Worm (Caenorhabditis elegans) whole organism, young adult: Measurements from ENCODE around the gene rho-1.

Source experiments
- D2030.7 ChIP-seq: fragments of 200-800 bp; sonication (Bioruptor generic); IDR thresholded peaks from 2 replicates; pipeline ENCODE4 v1.3.6; 2022; ENCODE audit warnings: missing genetic modification reagents, missing genetic modification characterization, missing compliant biosample characterization
- F33H1.4 ChIP-seq: fragments of 200-800 bp; sonication (Bioruptor generic); IDR thresholded peaks from 2 replicates; pipeline ENCODE4 v1.3.6; 2022; ENCODE audit warnings: missing genetic modification reagents, missing genetic modification characterization, missing compliant biosample characterization
- F37B4.10 ChIP-seq: fragments of 200-800 bp; sonication (Bioruptor generic); IDR thresholded peaks from 2 replicates; pipeline ENCODE4 v1.3.6; 2022; ENCODE audit warnings: missing genetic modification characterization, missing compliant biosample characterization
- Y53F4B.3 ChIP-seq: fragments of 200-800 bp; sonication (Bioruptor generic); IDR thresholded peaks from 2 replicates; pipeline ENCODE4 v1.3.6; 2022; ENCODE audit warnings: missing genetic modification reagents, missing genetic modification characterization, missing compliant biosample characterization
- Y53G8AR.9 ChIP-seq: fragments of 200-800 bp; sonication (Bioruptor generic); conservative IDR thresholded peaks from 2 replicates; pipeline ENCODE4 v1.3.6; 2022; ENCODE audit warnings: missing genetic modification reagents, missing genetic modification characterization, missing compliant biosample characterization
- Y79H2A.3 ChIP-seq: fragments of 200-800 bp; sonication (Bioruptor generic); conservative IDR thresholded peaks from 2 replicates; pipeline ENCODE4 v1.3.6; 2022; ENCODE audit warnings: missing genetic modification reagents, missing genetic modification characterization, missing compliant biosample characterization
- Y95B8A.8 ChIP-seq: fragments of 200-800 bp; sonication (Bioruptor generic); IDR thresholded peaks from 2 replicates; pipeline ENCODE4 v1.3.6; 2022; ENCODE audit warnings: missing genetic modification reagents, missing genetic modification characterization, missing compliant biosample characterization
- akir-1 ChIP-seq: fragments of 200-800 bp; sonication (Bioruptor generic); optimal IDR thresholded peaks from 2 replicates; lab custom pipeline; 2018; ENCODE audit warnings: mild to moderate bottlenecking, missing genetic modification characterization, moderate library complexity, missing compliant biosample characterization
- athp-1 ChIP-seq: sonication (generic microtip); optimal IDR thresholded peaks from 2 replicates; lab custom pipeline; 2017; ENCODE audit warnings: mild to moderate bottlenecking, missing genetic modification characterization, missing compliant biosample characterization
- attf-6 ChIP-seq: fragments of 200-800 bp; sonication (Bioruptor generic); IDR thresholded peaks from 2 replicates; pipeline ENCODE4 v1.3.6; 2022; ENCODE audit warnings: missing genetic modification reagents, missing genetic modification characterization, missing compliant biosample characterization
- bed-1 ChIP-seq: fragments of 200-800 bp; sonication (Bioruptor generic); IDR thresholded peaks from 2 replicates; pipeline ENCODE4 v1.3.6; 2022; ENCODE audit warnings: missing genetic modification reagents, missing genetic modification characterization, missing compliant biosample characterization
- bed-2 ChIP-seq: fragments of 200-800 bp; sonication (Bioruptor generic); IDR thresholded peaks from 2 replicates; pipeline ENCODE4 v1.3.6; 2022; ENCODE audit warnings: missing genetic modification reagents, missing genetic modification characterization, missing compliant biosample characterization
- cebp-1 ChIP-seq, 2 experiments: fragments of 200-800 bp in 1 of 2; sonication (Bioruptor generic) in 1 of 2; sonication (generic microtip) in 1 of 2; IDR thresholded peaks in 1 of 2; optimal IDR thresholded peaks in 1 of 2; 2 replicates each; pipeline versions ENCODE4 v1.3.6 to Lab custom; 2017 to 2022; ENCODE audit warnings: missing compliant biosample characterization in 2 of 2, missing genetic modification characterization in 2 of 2, mild to moderate bottlenecking in 1 of 2, missing genetic modification reagents in 1 of 2, moderate library complexity in 1 of 2
- cebp-2 ChIP-seq: fragments of 200-800 bp; sonication (Bioruptor generic); IDR thresholded peaks from 2 replicates; pipeline ENCODE4 v1.3.6; 2022; ENCODE audit warnings: missing genetic modification characterization, missing compliant biosample characterization
- ceh-100 ChIP-seq: fragments of 200-800 bp; sonication (Bioruptor generic); IDR thresholded peaks from 2 replicates; pipeline ENCODE4 v1.3.6; 2022; ENCODE audit warnings: missing genetic modification reagents, missing genetic modification characterization, missing compliant biosample characterization
- ceh-27 ChIP-seq: fragments of 200-800 bp; sonication (Bioruptor generic); optimal IDR thresholded peaks from 2 replicates; lab custom pipeline; 2018; ENCODE audit warnings: mild to moderate bottlenecking, missing genetic modification characterization, moderate library complexity, missing compliant biosample characterization
- ceh-40 ChIP-seq: fragments of 200-800 bp; sonication (Bioruptor generic); IDR thresholded peaks from 2 replicates; pipeline ENCODE4 v1.3.6; 2022; ENCODE audit warnings: missing genetic modification characterization, missing compliant biosample characterization
- die-1 ChIP-seq: sonication (generic microtip); optimal IDR thresholded peaks from 2 replicates; lab custom pipeline; 2016; ENCODE audit warnings: missing genotype, mild to moderate bottlenecking, missing genetic modification characterization, missing compliant biosample characterization
- dpff-1 ChIP-seq: sonication (generic microtip); optimal IDR thresholded peaks from 2 replicates; lab custom pipeline; 2017; ENCODE audit warnings: mild to moderate bottlenecking, missing genetic modification characterization, missing compliant biosample characterization
- efl-1 ChIP-seq: fragments of 150-350 bp; optimal IDR thresholded peaks from 2 replicates; lab custom pipeline; 2014; ENCODE audit warnings: missing biosample characterization, missing genetic modification reagents, missing genetic modification characterization
- hlh-12 ChIP-seq: sonication (generic microtip); optimal IDR thresholded peaks from 2 replicates; lab custom pipeline; 2016; ENCODE audit warnings: missing genetic modification characterization, missing compliant biosample characterization
- hlh-26 ChIP-seq: fragments of 200-800 bp; sonication (Bioruptor generic); conservative IDR thresholded peaks from 2 replicates; pipeline ENCODE4 v1.3.6; 2022; ENCODE audit warnings: missing genetic modification reagents, missing genetic modification characterization, missing compliant biosample characterization
- lag-1 ChIP-seq: fragments of 200-800 bp; sonication (Bioruptor generic); IDR thresholded peaks from 2 replicates; pipeline ENCODE4 v1.3.6; 2022; ENCODE audit warnings: missing genetic modification reagents, missing genetic modification characterization, missing compliant biosample characterization
- lsl-1 ChIP-seq: fragments of 200-800 bp; sonication (Bioruptor generic); optimal IDR thresholded peaks from 2 replicates; lab custom pipeline; 2018; ENCODE audit warnings: mild to moderate bottlenecking, missing genetic modification characterization, moderate library complexity, missing compliant biosample characterization
- madf-3 ChIP-seq: fragments of 200-800 bp; sonication (Bioruptor generic); IDR thresholded peaks from 2 replicates; pipeline ENCODE4 v1.3.6; 2022; ENCODE audit warnings: missing genetic modification reagents, missing genetic modification characterization, missing compliant biosample characterization
- madf-6 ChIP-seq: fragments of 200-800 bp; sonication (Bioruptor generic); IDR thresholded peaks from 2 replicates; pipeline ENCODE4 v1.3.6; 2022; ENCODE audit warnings: missing genetic modification reagents, missing genetic modification characterization, missing compliant biosample characterization
- madf-8 ChIP-seq: fragments of 200-800 bp; sonication (Bioruptor generic); conservative IDR thresholded peaks from 2 replicates; pipeline ENCODE4 v1.3.6; 2022; ENCODE audit warnings: missing genetic modification reagents, missing genetic modification characterization, missing compliant biosample characterization
- mcd-1 ChIP-seq: fragments of 200-800 bp; sonication (Bioruptor generic); IDR thresholded peaks from 2 replicates; pipeline ENCODE4 v1.3.6; 2022; ENCODE audit warnings: missing genetic modification reagents, missing genetic modification characterization, missing compliant biosample characterization
- nfya-1 ChIP-seq: sonication (generic microtip); optimal IDR thresholded peaks from 2 replicates; lab custom pipeline; 2017; ENCODE audit warnings: antibody characterized with exemption, missing compliant biosample characterization, missing genetic modification characterization, borderline replicate concordance; ENCODE audit not compliant: insufficient read depth
- nhr-27 ChIP-seq: fragments of 200-800 bp; sonication (Bioruptor generic); optimal IDR thresholded peaks from 2 replicates; lab custom pipeline; 2018; ENCODE audit warnings: mild to moderate bottlenecking, missing genetic modification characterization, moderate library complexity, missing compliant biosample characterization
- rcor-1 ChIP-seq: fragments of 200-800 bp; sonication (Bioruptor generic); IDR thresholded peaks from 2 replicates; pipeline ENCODE4 v1.3.6; 2022; ENCODE audit warnings: missing genetic modification reagents, missing genetic modification characterization, missing compliant biosample characterization
- repo-1 ChIP-seq: sonication (generic microtip); optimal IDR thresholded peaks from 2 replicates; lab custom pipeline; 2017; ENCODE audit warnings: mild to moderate bottlenecking, missing genetic modification characterization, missing compliant biosample characterization
- snpc-1.3 ChIP-seq: sonication (generic microtip); optimal IDR thresholded peaks from 2 replicates; lab custom pipeline; 2017; ENCODE audit warnings: missing genetic modification characterization, mild to moderate bottlenecking, missing compliant biosample characterization, antibody characterized with exemption, moderate library complexity, missing genotype, missing genetic modification reagents; ENCODE audit not compliant: insufficient read depth
- snpc-3.4 ChIP-seq: sonication (generic microtip); optimal IDR thresholded peaks from 2 replicates; lab custom pipeline; 2017; ENCODE audit warnings: missing genetic modification characterization, mild to moderate bottlenecking, missing compliant biosample characterization, antibody characterized with exemption, moderate library complexity, missing genotype, missing genetic modification reagents
- snpc-4 ChIP-seq, 5 experiments: fragments of 150-350 bp in 1 of 5; sonication (generic microtip) in 4 of 5; optimal IDR thresholded peaks; 2 replicates each; lab custom pipeline; 2014 to 2018; ENCODE audit warnings: missing genetic modification characterization in 5 of 5, missing biosample characterization in 3 of 5, antibody characterized with exemption in 2 of 5, mild to moderate bottlenecking in 2 of 5, missing compliant biosample characterization in 2 of 5, missing genotype in 2 of 5, moderate library complexity in 2 of 5, missing genetic modification reagents in 1 of 5
- tbp1 ChIP-seq: fragments of 200-800 bp; sonication (Bioruptor generic); optimal IDR thresholded peaks from 2 replicates; lab custom pipeline; 2018; ENCODE audit warnings: mild to moderate bottlenecking, missing genetic modification characterization, missing compliant biosample characterization
- xnd-1 ChIP-seq: sonication (generic microtip); optimal IDR thresholded peaks from 2 replicates; lab custom pipeline; 2016; ENCODE audit warnings: missing genotype, missing genetic modification reagents, missing genetic modification characterization, missing compliant biosample characterization
- zim-3 ChIP-seq: sonication (generic microtip); optimal IDR thresholded peaks from 2 replicates; lab custom pipeline; 2017; ENCODE audit warnings: mild to moderate bottlenecking, missing genetic modification characterization, moderate library complexity, missing compliant biosample characterization
- ztf-22 ChIP-seq: fragments of 200-800 bp; sonication (Bioruptor generic); optimal IDR thresholded peaks from 2 replicates; lab custom pipeline; 2018; ENCODE audit warnings: mild to moderate bottlenecking, missing genetic modification characterization, moderate library complexity, missing compliant biosample characterization
- ztf-28 ChIP-seq: fragments of 200-800 bp; sonication (Bioruptor generic); IDR thresholded peaks from 2 replicates; pipeline ENCODE4 v1.3.6; 2022; ENCODE audit warnings: missing genetic modification reagents, missing genetic modification characterization, missing compliant biosample characterization
- ztf-6 ChIP-seq: fragments of 200-800 bp; sonication (Bioruptor generic); IDR thresholded peaks from 2 replicates; pipeline ENCODE4 v1.3.6; 2022; ENCODE audit warnings: missing genetic modification reagents, missing genetic modification characterization, missing compliant biosample characterization

Gene rho-1

ce11 chrIV:16503590-16504217, 14.9 kb upstream of the rho-1 start (continued):
- TF ChIP-seq F37B4.10 (GFP tag; lab: Robert Waterston, UW) (0 out of 2 replicates have a peak, but pooled peaks have one; percentile 62), ceh-40 (GFP tag; lab: Robert Waterston, UW) (0 out of 2 replicates have a peak, but pooled peaks have one; percentile 59), mcd-1 (GFP tag; lab: Robert Waterston, UW) (peak; percentile 65), xnd-1 (tag; lab: Kevin White, UChicago) (no peak), hlh-26 (GFP tag; lab: Robert Waterston, UW) (no peak), Y95B8A.8 (GFP tag; lab: Robert Waterston, UW) (peak; percentile 86), rcor-1 (peak; percentile 83)

- TF ChIP-seq lsl-1 (peak; percentile 72), snpc-1.3 (tag; lab: Kevin White, UChicago) (peak; percentile 26), athp-1 (tag; lab: Kevin White, UChicago) (no peak), attf-6 (GFP tag; lab: Robert Waterston, UW) (peak; percentile 69), dpff-1 (tag; lab: Kevin White, UChicago) (no peak), madf-6 (GFP tag; lab: Robert Waterston, UW) (0 out of 2 replicates have a peak, but pooled peaks have one; percentile 10), madf-8 (GFP tag; lab: Robert Waterston, UW) (no peak), snpc-4 (GFP tag; optimal IDR thresholded peaks at IDR 0.05; lab: Kevin White, UChicago) (peak; percentile 76), snpc-4 (tag; optimal IDR thresholded peaks at IDR 0.05; lab: Kevin White, UChicago) (peak in 1 of 4 experiments; percentile 49)
Observed at ce11 chrIV:16503049-16503448, 14.2 kb upstream of the rho-1 start.

ce11 chrIV:16502387-16502786, 13.6 kb upstream of the rho-1 start:
- peak; percentile 53 for TF ChIP-seq tbp1
- TF ChIP-seq lag-1: no peak
- no peak for TF ChIP-seq cebp-1 (GFP tag; IDR thresholded peaks at IDR 0.05; lab: Robert Waterston, UW)
- TF ChIP-seq cebp-1 (tag; optimal IDR thresholded peaks at IDR 0.05; lab: Kevin White, UChicago): no peak
- no peak for TF ChIP-seq bed-1 (GFP tag; lab: Robert Waterston, UW)
- no peak for TF ChIP-seq F37B4.10 (GFP tag; lab: Robert Waterston, UW)
- no peak for TF ChIP-seq cebp-2
- no peak for TF ChIP-seq ztf-22 (GFP tag; lab: Kevin White, UChicago)
- TF ChIP-seq ztf-6 (GFP tag; lab: Robert Waterston, UW): no peak
- no peak for TF ChIP-seq ceh-100 (GFP tag; lab: Robert Waterston, UW)
- TF ChIP-seq akir-1: no peak
- no peak for TF ChIP-seq die-1
- no peak for TF ChIP-seq nfya-1 (tag; lab: Kevin White, UChicago)
- peak; percentile 64; the same call in 1 of the 2 replicates for TF ChIP-seq Y79H2A.3 (GFP tag; lab: Robert Waterston, UW)
- TF ChIP-seq ceh-40 (GFP tag; lab: Robert Waterston, UW): no peak
- TF ChIP-seq repo-1 (tag; lab: Kevin White, UChicago): no peak
- TF ChIP-seq bed-2 (GFP tag; lab: Robert Waterston, UW): no peak
- no peak for TF ChIP-seq snpc-1.3 (tag; lab: Kevin White, UChicago)
- TF ChIP-seq efl-1 (GFP tag; lab: Kevin White, UChicago): peak; percentile 53
- peak; percentile 86 for TF ChIP-seq lsl-1
- no peak for TF ChIP-seq ztf-28 (GFP tag; lab: Robert Waterston, UW)
- TF ChIP-seq madf-3: no peak
- no peak for TF ChIP-seq F33H1.4 (GFP tag; lab: Robert Waterston, UW)
- no peak for TF ChIP-seq snpc-3.4 (tag; lab: Kevin White, UChicago)
- peak; percentile 53 for TF ChIP-seq madf-6 (GFP tag; lab: Robert Waterston, UW)
- TF ChIP-seq hlh-12 (tag; lab: Kevin White, UChicago): no peak
- TF ChIP-seq D2030.7 (GFP tag; lab: Robert Waterston, UW): peak; percentile 52
- no peak for TF ChIP-seq Y53F4B.3 (GFP tag; lab: Robert Waterston, UW)
- TF ChIP-seq nhr-27 (tag; lab: Kevin White, UChicago): no peak
- TF ChIP-seq attf-6 (GFP tag; lab: Robert Waterston, UW): peak; percentile 89
- no peak for TF ChIP-seq Y53G8AR.9 (GFP tag; lab: Robert Waterston, UW)
- no peak for TF ChIP-seq ceh-27 (GFP tag; lab: Kevin White, UChicago)
- peak; percentile 71 for TF ChIP-seq snpc-4 (GFP tag; optimal IDR thresholded peaks at IDR 0.05; lab: Kevin White, UChicago)
- TF ChIP-seq snpc-4 (tag; optimal IDR thresholded peaks at IDR 0.05; lab: Kevin White, UChicago): peak in 3 of 4 experiments; percentile 71 to 83 (median 75)
- TF ChIP-seq zim-3: no peak
